Worm (Caenorhabditis elegans) whole organism, early embryonic: Measurements from ENCODE around the gene fmo-5.

ENCODE experiments used
- B0310.2 ChIP-seq: sonication (generic microtip); optimal IDR thresholded peaks from 2 replicates; lab custom pipeline; 2016; ENCODE audit warnings: mild to moderate bottlenecking, missing genetic modification characterization, missing compliant biosample characterization
- F13C5.2 ChIP-seq: sonication (generic microtip); optimal IDR thresholded peaks from 2 replicates; lab custom pipeline; 2017; ENCODE audit warnings: mild to moderate bottlenecking, missing genetic modification characterization, inconsistent platforms, missing compliant biosample characterization
- aly-1 ChIP-seq: sonication (generic microtip); optimal IDR thresholded peaks from 2 replicates; lab custom pipeline; 2016; ENCODE audit warnings: missing genetic modification characterization, missing compliant biosample characterization
- ama-1 ChIP-seq: fragments of 150-350 bp; optimal IDR thresholded peaks from 2 replicates; lab custom pipeline; 2014
- ceh-13 ChIP-seq: fragments of 200-800 bp; sonication (Bioruptor generic); optimal IDR thresholded peaks from 2 replicates; lab custom pipeline; 2018; ENCODE audit warnings: mild to moderate bottlenecking, missing genetic modification characterization, missing compliant biosample characterization
- ceh-36 ChIP-seq: sonication (generic microtip); optimal IDR thresholded peaks from 2 replicates; lab custom pipeline; 2016; ENCODE audit warnings: missing genetic modification characterization, inconsistent platforms, missing compliant biosample characterization
- ets-7 ChIP-seq: sonication (generic microtip); optimal IDR thresholded peaks from 2 replicates; lab custom pipeline; 2016; ENCODE audit warnings: missing genotype, missing genetic modification characterization, missing compliant biosample characterization
- flt-1 ChIP-seq: fragments of 200-800 bp; sonication (Bioruptor generic); IDR thresholded peaks from 2 replicates; pipeline ENCODE4 v1.3.6; 2022; ENCODE audit warnings: missing genetic modification characterization, missing compliant biosample characterization
- hmbx-1 ChIP-seq: sonication (generic microtip); optimal IDR thresholded peaks from 2 replicates; lab custom pipeline; 2016; ENCODE audit warnings: mild to moderate bottlenecking, missing genetic modification characterization, missing compliant biosample characterization
- hmg-4 ChIP-seq: fragments of 200-800 bp; sonication (Bioruptor generic); optimal IDR thresholded peaks from 2 replicates; lab custom pipeline; 2018; ENCODE audit warnings: mild to moderate bottlenecking, missing genetic modification characterization, missing compliant biosample characterization
- hnd-1 ChIP-seq: sonication (generic microtip); optimal IDR thresholded peaks from 2 replicates; lab custom pipeline; 2016; ENCODE audit warnings: missing genetic modification characterization, missing compliant biosample characterization
- pes-1 ChIP-seq: fragments of 200-800 bp; sonication (Bioruptor generic); IDR thresholded peaks from 2 replicates; pipeline ENCODE4 v1.3.6; 2022; ENCODE audit warnings: missing genetic modification reagents, missing genetic modification characterization, missing compliant biosample characterization
- scrt-1 ChIP-seq: fragments of 200-800 bp; sonication (Bioruptor generic); IDR thresholded peaks from 2 replicates; pipeline ENCODE4 v1.3.6; 2022; ENCODE audit warnings: missing genetic modification characterization, missing compliant biosample characterization
- sea-1 ChIP-seq: fragments of 200-800 bp; sonication (Bioruptor generic); conservative IDR thresholded peaks from 2 replicates; pipeline ENCODE4 v1.3.6; 2022; ENCODE audit warnings: missing genetic modification characterization, missing compliant biosample characterization
- tbx-11 ChIP-seq: fragments of 200-800 bp; sonication (Bioruptor generic); IDR thresholded peaks from 2 replicates; pipeline ENCODE4 v1.3.6; 2022; ENCODE audit warnings: missing genetic modification characterization, missing compliant biosample characterization
- tbx-37 ChIP-seq: fragments of 200-800 bp; sonication (Bioruptor generic); conservative IDR thresholded peaks from 2 replicates; pipeline ENCODE4 v1.3.6; 2022; ENCODE audit warnings: missing genetic modification reagents, missing genetic modification characterization, missing compliant biosample characterization
- tra-4 ChIP-seq: sonication (generic microtip); optimal IDR thresholded peaks from 2 replicates; lab custom pipeline; 2017; ENCODE audit warnings: missing genetic modification characterization, missing compliant biosample characterization

fmo-5 gene

DNA sequence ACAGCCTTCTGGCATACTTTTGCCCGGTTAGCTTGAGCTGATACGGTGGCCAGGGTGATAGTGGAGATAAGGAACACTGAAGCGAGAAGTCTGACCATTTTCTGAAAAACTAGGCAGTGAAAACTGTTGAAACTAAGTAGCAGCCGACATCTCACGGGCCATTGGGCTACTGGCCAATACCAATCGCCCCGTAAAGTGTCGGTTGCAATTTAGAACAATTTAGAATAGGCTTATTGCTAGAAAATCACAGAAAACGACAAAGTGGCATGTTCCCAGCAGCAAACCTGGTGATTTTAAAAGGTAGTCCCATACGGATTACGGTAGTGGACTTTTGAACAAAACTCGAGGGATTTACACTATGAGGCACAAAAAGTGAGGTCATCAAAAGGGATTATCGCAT, 32.4 kb downstream of the fmo-5 start, which contains the start of gene T02B11.4:
TSS of gene T02B11.4 (minus strand) at position 101 of the 400 bp plus-strand sequence.
- TF ChIP-seq scrt-1 (GFP tag; lab: Robert Waterston, UW) (no peak), ceh-13 (GFP tag; lab: Kevin White, UChicago) (no peak), B0310.2 (tag; lab: Kevin White, UChicago) (no peak), ceh-36 (no peak), F13C5.2 (tag; lab: Kevin White, UChicago) (no peak), aly-1 (no peak), tbx-11 (GFP tag; lab: Robert Waterston, UW) (no peak), ama-1 (lab: Kevin White, UChicago) (no peak), hmbx-1 (tag; lab: Kevin White, UChicago) (no peak), hnd-1 (no peak), sea-1 (GFP tag; lab: Robert Waterston, UW) (no peak), pes-1 (GFP tag; lab: Robert Waterston, UW) (no peak), tra-4 (tag; lab: Kevin White, UChicago) (no peak), tbx-37 (GFP tag; lab: Robert Waterston, UW) (no peak), hmg-4 (GFP tag; lab: Kevin White, UChicago) (no peak), ets-7 (tag; lab: Kevin White, UChicago) (no peak), flt-1 (GFP tag; lab: Robert Waterston, UW) (no peak)

DNA sequence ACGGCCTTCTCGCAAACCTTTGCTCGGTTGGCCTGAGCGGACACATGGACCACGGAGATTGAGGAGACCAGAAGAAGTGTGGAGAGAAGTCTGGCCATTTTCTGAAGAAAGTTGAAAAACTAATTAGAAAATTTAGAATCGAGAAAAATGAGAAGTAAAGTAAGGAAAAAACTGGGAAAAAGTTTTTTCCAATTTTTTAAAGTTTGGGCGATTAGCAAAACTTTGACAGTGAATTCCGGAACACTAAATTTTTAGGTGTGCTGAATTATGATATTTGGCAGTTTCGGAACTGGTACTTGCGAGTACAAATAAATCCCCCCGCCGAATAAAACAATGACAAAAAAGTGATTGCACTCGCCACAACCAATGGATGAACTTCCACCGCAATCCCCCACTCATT, 36.7 kb downstream of the fmo-5 start, which contains the start of gene T02B11.3:
TSS of gene T02B11.3 (minus strand) at position 101 of the 400 bp plus-strand sequence.
- TF ChIP-seq ceh-13 (GFP tag; lab: Kevin White, UChicago) (no peak), ets-7 (tag; lab: Kevin White, UChicago) (no peak), F13C5.2 (tag; lab: Kevin White, UChicago) (no peak), pes-1 (GFP tag; lab: Robert Waterston, UW) (no peak), B0310.2 (tag; lab: Kevin White, UChicago) (no peak), ama-1 (lab: Kevin White, UChicago) (no peak), flt-1 (GFP tag; lab: Robert Waterston, UW) (no peak), hmg-4 (GFP tag; lab: Kevin White, UChicago) (no peak)

DNA sequence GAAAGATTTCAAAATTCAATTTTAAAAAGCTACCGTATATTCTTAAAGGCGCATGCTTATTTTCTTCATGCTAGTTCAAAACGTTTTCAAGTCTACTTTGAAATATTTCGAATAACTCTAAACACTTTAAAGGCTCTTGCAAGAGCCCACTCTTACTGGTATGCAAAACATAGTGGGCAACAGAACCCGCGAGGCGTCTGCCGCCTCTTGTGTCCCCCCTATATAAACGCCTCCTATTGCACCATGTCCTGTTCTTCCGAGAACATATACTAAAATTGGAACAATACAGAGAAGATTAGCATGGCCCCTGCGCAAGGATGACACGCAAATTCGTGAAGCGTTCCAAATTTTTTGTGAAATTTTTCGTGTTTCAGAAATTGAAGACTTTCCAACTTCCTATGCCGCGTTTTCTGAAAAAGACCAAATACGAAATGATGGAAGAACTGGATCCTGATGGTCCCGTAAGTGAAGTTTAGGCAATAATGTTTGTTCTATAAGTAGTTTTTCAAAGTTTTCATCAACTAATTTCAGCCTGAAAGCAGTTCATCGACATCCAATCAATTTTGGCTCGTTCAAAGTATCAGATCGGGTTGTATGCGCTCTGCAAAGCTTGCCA, 44.5 kb downstream of the fmo-5 start:
- TF ChIP-seq tbx-11 (GFP tag; lab: Robert Waterston, UW) (no peak), ceh-36 (no peak), flt-1 (GFP tag; lab: Robert Waterston, UW) (peak; percentile 44; the same call in 1 of the 2 replicates), B0310.2 (tag; lab: Kevin White, UChicago) (no peak), pes-1 (GFP tag; lab: Robert Waterston, UW) (peak; percentile 62), ceh-13 (GFP tag; lab: Kevin White, UChicago) (no peak), scrt-1 (GFP tag; lab: Robert Waterston, UW) (no peak), ama-1 (lab: Kevin White, UChicago) (no peak), tra-4 (tag; lab: Kevin White, UChicago) (no peak), tbx-37 (GFP tag; lab: Robert Waterston, UW) (no peak), hmg-4 (GFP tag; lab: Kevin White, UChicago) (no peak), hmbx-1 (tag; lab: Kevin White, UChicago) (no peak), aly-1 (no peak), ets-7 (tag; lab: Kevin White, UChicago) (no peak), F13C5.2 (tag; lab: Kevin White, UChicago) (no peak), hnd-1 (no peak)

DNA sequence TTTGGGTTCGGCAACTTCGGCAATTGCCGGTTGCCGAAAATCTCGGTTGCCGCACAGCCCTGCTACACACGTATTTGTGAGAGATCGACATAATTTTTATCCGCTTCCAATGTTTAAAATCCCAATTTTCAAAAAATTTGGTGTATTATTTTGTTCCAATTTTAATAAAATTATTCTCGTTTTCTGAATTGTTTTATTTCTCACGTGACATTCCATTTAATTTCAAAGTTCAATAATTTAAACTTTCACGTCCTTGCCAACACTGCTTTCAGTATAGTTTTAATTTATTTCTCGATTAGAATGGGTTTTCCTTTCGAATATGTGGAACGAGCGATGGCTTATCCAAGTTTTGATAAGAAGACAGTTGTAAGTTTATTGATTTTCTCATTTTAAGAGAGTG, 46.9 kb downstream of the fmo-5 start, which contains the start of gene K09C6.2:
TSS of gene K09C6.2 (plus strand) at position 301 of the 400 bp plus-strand sequence.
- TF ChIP-seq hmg-4 (GFP tag; lab: Kevin White, UChicago) (no peak), sea-1 (GFP tag; lab: Robert Waterston, UW) (no peak), hnd-1 (no peak), ets-7 (tag; lab: Kevin White, UChicago) (no peak), ceh-13 (GFP tag; lab: Kevin White, UChicago) (no peak), ceh-36 (no peak), tra-4 (tag; lab: Kevin White, UChicago) (no peak), aly-1 (no peak), tbx-11 (GFP tag; lab: Robert Waterston, UW) (no peak), B0310.2 (tag; lab: Kevin White, UChicago) (no peak), scrt-1 (GFP tag; lab: Robert Waterston, UW) (no peak), pes-1 (GFP tag; lab: Robert Waterston, UW) (no peak), F13C5.2 (tag; lab: Kevin White, UChicago) (no peak), ama-1 (lab: Kevin White, UChicago) (no peak)

DNA sequence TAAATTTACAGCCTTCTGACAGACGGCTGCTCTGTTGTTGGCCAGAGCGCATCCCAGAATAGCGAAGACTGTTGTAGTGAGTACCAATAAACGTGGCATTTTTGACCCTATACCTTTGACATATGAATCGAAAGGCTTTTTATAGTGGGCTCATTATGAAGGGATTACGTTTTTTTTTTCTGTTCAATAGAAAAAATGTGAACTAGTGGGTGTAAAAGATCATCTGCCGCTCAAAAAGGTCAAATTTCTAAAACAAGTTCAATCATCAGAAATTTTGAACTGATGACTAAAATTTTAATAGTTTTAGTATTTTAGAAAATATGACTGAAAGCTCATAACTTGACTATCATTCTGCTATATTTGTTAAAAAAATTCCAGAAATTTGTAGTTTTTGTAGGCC, 48.5 kb downstream of the fmo-5 start, which contains the start of gene K09C6.9:
TSS of gene K09C6.9 (minus strand) at position 101 of the 400 bp plus-strand sequence.
- TF ChIP-seq ama-1 (lab: Kevin White, UChicago) (no peak), tbx-11 (GFP tag; lab: Robert Waterston, UW) (no peak), tra-4 (tag; lab: Kevin White, UChicago) (no peak), aly-1 (no peak), hmg-4 (GFP tag; lab: Kevin White, UChicago) (no peak), flt-1 (GFP tag; lab: Robert Waterston, UW) (no peak), ceh-36 (no peak), scrt-1 (GFP tag; lab: Robert Waterston, UW) (no peak), ceh-13 (GFP tag; lab: Kevin White, UChicago) (no peak)

DNA sequence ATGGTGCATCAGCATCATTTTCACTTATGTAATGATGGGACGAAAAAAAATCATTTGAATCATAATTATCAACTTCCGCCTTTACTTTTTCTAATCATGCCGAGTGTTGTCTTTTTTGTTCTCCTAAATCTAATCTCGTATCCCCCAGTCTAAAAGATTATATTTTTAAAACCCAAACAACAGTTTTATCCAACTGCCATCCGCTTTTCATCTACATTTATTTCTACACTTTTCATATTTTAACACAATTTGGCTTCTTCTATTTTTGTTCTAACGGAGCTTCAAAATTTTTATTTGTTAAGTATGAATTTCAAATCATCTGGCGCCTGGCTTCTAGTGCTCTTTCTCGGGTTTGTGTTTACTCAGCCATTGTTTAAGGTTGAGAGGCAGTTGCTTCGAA, 51.3 kb downstream of the fmo-5 start, which contains the start of gene K09C6.3:
TSS of gene K09C6.3 (plus strand) at position 301 of the 400 bp plus-strand sequence.
- TF ChIP-seq ets-7 (tag; lab: Kevin White, UChicago) (no peak), ceh-13 (GFP tag; lab: Kevin White, UChicago) (no peak), B0310.2 (tag; lab: Kevin White, UChicago) (no peak), pes-1 (GFP tag; lab: Robert Waterston, UW) (no peak), ama-1 (lab: Kevin White, UChicago) (no peak), aly-1 (no peak), tbx-37 (GFP tag; lab: Robert Waterston, UW) (no peak), tbx-11 (GFP tag; lab: Robert Waterston, UW) (no peak), tra-4 (tag; lab: Kevin White, UChicago) (no peak), scrt-1 (GFP tag; lab: Robert Waterston, UW) (no peak), F13C5.2 (tag; lab: Kevin White, UChicago) (no peak), hmbx-1 (tag; lab: Kevin White, UChicago) (no peak), ceh-36 (no peak), hnd-1 (no peak)
